Worm (Caenorhabditis elegans): ENCODE results near the gene C49A9.9.
"Not testable (repeated sequence)": the region's sequence is repeated elsewhere in the genome, so short reads cannot be mapped to it uniquely, and the experiment has no call there.

C49A9.9 gene

DNA sequence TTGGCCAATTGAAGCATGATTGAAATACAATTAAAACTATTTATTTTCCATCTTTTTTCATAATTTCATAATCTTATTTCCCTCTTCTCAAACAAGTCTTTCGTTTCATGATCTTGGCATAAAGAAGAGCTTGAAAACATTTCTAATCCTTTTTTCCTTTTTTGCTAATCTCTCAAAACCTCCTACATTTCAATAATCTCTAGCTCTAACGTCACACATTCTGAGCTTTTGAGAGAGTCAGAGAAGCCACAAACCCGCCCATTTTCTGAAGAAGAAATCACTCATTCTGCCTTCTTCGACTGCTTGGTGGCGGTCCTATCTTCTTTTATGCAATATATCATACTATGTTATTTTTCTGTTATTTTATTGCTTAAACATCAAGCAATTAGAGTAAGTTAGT, 32.4 kb downstream of the C49A9.9 start, which contains the start of gene F58F9.1:
Gene F58F9.1, plus strand, starts transcription at position 251 of the 400 bp plus-strand sequence.
- TF ChIP-seq lsy-2 (tag; optimal IDR thresholded peaks at IDR 0.05) (peak in 1 of 2 experiments; percentile 37), gmeb-1 (tag; optimal IDR thresholded peaks at IDR 0.05) (no peak), nhr-10 (tag; optimal IDR thresholded peaks at IDR 0.05) (no peak), mab-5 (tag; optimal IDR thresholded peaks at IDR 0.05) (peak; percentile 36), blmp-1 (tag; optimal IDR thresholded peaks at IDR 0.05; ENCODE audit: insufficient read depth) (no peak), C34F6.9 (tag; optimal IDR thresholded peaks at IDR 0.05) (peak; percentile 24), elt-1 (tag; optimal IDR thresholded peaks at IDR 0.05) (no peak), egl-27 (tag; optimal IDR thresholded peaks at IDR 0.05) (no peak), nhr-23 (tag; optimal IDR thresholded peaks at IDR 0.05) (no peak), unc-55 (GFP tag; optimal IDR thresholded peaks at IDR 0.05) (peak; percentile 79)

DNA sequence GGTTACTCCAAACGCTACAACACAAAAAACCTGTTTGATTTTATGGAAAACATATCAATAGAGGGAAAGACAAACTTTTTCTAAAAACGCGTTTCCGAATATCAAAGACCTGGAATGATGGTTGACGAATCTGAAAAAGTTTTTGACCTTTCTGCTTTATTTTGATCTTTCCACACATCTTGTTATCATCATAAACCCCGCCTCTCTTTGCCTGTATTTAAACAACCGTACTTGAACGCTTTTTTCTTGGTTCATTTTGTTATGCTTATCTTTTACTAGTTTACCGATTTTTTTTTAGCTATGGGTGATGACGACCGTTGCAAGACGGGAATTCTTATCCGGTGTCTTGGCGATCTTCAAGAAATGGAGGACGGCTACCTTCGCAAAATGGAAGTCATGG, 35.8 kb downstream of the C49A9.9 start, which contains the start of gene T13A10.2:
Gene T13A10.2, plus strand, starts transcription at position 301 of the 400 bp plus-strand sequence.
- TF ChIP-seq fos-1, nhr-23, mbf-1 (tag; optimal IDR thresholded peaks at IDR 0.05): not testable (repeated sequence)

DNA sequence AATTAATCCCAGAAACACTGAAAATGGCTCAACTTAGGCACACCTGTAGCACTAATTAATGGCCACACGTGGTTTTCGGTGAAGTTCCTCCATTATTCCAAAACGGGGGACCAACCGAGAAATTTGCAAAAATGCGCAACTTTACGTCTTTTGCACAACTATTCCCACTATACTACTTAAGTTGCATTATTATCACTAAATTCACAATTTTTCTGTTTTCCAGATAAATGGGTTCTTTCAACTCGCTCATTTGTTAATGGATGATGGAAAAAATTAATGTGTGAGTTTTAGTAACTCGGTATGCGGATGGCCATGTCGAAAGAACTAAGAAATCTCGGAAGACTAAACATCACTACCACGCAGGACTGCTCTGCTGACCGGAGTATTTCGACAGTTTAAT, 37.5 kb downstream of the C49A9.9 start, which contains the start of gene T13A10.64:
Gene T13A10.64, plus strand, starts transcription at position 301 of the 400 bp plus-strand sequence.
- TF ChIP-seq peb-1 (tag; optimal IDR thresholded peaks at IDR 0.05) (no peak), F13H6.1 (tag; optimal IDR thresholded peaks at IDR 0.05) (no peak), unc-39 (tag; optimal IDR thresholded peaks at IDR 0.05) (no peak), skn-1 (tag; optimal IDR thresholded peaks at IDR 0.05) (no peak), nhr-237 (tag; optimal IDR thresholded peaks at IDR 0.05) (no peak), lin-11 (tag; optimal IDR thresholded peaks at IDR 0.05) (no peak), unc-55 (GFP tag; optimal IDR thresholded peaks at IDR 0.05) (no peak), R02D3.7 (tag; optimal IDR thresholded peaks at IDR 0.05) (no peak), C34F6.9 (tag; optimal IDR thresholded peaks at IDR 0.05) (no peak), dmd-4 (tag; optimal IDR thresholded peaks at IDR 0.05) (no peak), mdl-1 (tag; optimal IDR thresholded peaks at IDR 0.05) (no peak), nhr-10 (tag; optimal IDR thresholded peaks at IDR 0.05) (no peak), nhr-129 (tag; optimal IDR thresholded peaks at IDR 0.05) (no peak), ztf-1 (GFP tag; conservative IDR thresholded peaks at IDR 0.05) (no peak), nhr-25 (tag; optimal IDR thresholded peaks at IDR 0.05) (no peak), crh-2 (tag; optimal IDR thresholded peaks at IDR 0.05) (no peak)

DNA sequence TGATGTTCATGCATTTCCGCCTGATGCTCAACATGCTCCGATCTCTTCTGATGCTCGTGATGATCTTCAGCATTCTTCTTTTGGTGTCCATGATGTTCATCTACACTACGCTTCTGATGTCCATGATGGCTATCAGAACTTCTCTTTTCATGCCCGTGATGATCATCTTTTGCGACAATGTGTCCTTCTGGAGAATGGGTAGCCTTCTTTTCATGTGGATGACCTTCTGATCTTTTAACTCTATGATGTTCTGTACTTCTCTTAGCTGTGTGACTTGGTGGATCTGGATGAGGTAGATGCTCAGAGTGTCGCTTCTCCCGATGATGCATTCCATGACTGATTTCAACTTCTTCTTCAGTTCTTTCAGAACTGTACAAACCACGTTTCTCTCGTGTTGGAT, 41.8 kb downstream of the C49A9.9 start:
- no peak for TF ChIP-seq ztf-4 (tag; optimal IDR thresholded peaks at IDR 0.05)
- TF ChIP-seq dmd-4 (tag; optimal IDR thresholded peaks at IDR 0.05), result no peak
- no peak for TF ChIP-seq nhr-237 (tag; optimal IDR thresholded peaks at IDR 0.05)
- TF ChIP-seq sem-4 (tag; optimal IDR thresholded peaks at IDR 0.05), result no peak
- no peak for TF ChIP-seq snpc-4 (tag; optimal IDR thresholded peaks at IDR 0.05)
- no peak for TF ChIP-seq alr-1 (tag; optimal IDR thresholded peaks at IDR 0.05)
- no peak for TF ChIP-seq ZK546.5 (tag; optimal IDR thresholded peaks at IDR 0.05)
- TF ChIP-seq nhr-25 (tag; optimal IDR thresholded peaks at IDR 0.05), result no peak
- no peak for TF ChIP-seq C34F6.9 (tag; optimal IDR thresholded peaks at IDR 0.05)
- TF ChIP-seq ceh-16 (tag; optimal IDR thresholded peaks at IDR 0.05), result no peak
- TF ChIP-seq nhr-6 (tag; optimal IDR thresholded peaks at IDR 0.05), result no peak
- TF ChIP-seq ama-1 (optimal IDR thresholded peaks at IDR 0.05), result no peak
- TF ChIP-seq nhr-23 (tag; optimal IDR thresholded peaks at IDR 0.05), result no peak
- no peak for TF ChIP-seq elt-3 (tag; optimal IDR thresholded peaks at IDR 0.05)
- no peak for TF ChIP-seq fos-1 (tag; optimal IDR thresholded peaks at IDR 0.05)
- no peak for TF ChIP-seq sma-9 (GFP tag; optimal IDR thresholded peaks at IDR 0.05)
- TF ChIP-seq sma-9 (tag; optimal IDR thresholded peaks at IDR 0.05), result no peak
- TF ChIP-seq R02D3.7 (tag; optimal IDR thresholded peaks at IDR 0.05), result no peak
- no peak for TF ChIP-seq crh-2 (tag; optimal IDR thresholded peaks at IDR 0.05)

DNA sequence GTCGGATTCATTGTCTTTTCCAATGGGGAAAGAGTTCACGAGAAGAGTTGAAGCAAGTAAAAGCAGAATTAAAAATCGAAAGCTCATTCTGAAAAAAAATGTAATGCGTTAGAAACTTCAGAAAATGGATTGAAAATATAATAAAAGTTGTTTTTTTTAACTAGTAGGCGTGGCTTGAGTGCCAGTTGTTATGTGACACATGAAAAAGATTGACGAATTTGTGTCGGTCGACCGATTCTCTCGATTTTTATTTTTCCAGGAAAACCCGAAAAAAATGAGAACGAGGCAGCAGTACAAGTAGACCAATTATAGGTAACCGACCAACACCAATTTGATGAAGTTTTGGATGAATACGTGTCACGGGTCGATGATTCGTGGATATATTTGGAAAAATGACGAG, 42.6 kb downstream of the C49A9.9 start, which contains the start of gene nlp-16:
Gene nlp-16, minus strand, starts transcription at position 101 of the 400 bp plus-strand sequence.
- TF ChIP-seq peb-1 (tag; optimal IDR thresholded peaks at IDR 0.05) (no peak), dmd-4 (tag; optimal IDR thresholded peaks at IDR 0.05) (no peak), zag-1 (tag; optimal IDR thresholded peaks at IDR 0.05) (no peak), aly-2 (tag; optimal IDR thresholded peaks at IDR 0.05) (no peak), unc-55 (GFP tag; optimal IDR thresholded peaks at IDR 0.05) (no peak), nhr-129 (tag; optimal IDR thresholded peaks at IDR 0.05) (no peak), ama-1 (optimal IDR thresholded peaks at IDR 0.05) (no peak), elt-3 (tag; optimal IDR thresholded peaks at IDR 0.05) (no peak), fos-1 (tag; optimal IDR thresholded peaks at IDR 0.05) (no peak), F13H6.1 (tag; optimal IDR thresholded peaks at IDR 0.05) (no peak)

Measured in whole organism, L2 larva.